Fruit fly (Drosophila melanogaster) whole organism, prepupa: ENCODE results near the gene Cog2.

Source experiments
- CG15336 ChIP-seq: fragments of 200-800 bp; sonication (Bioruptor generic); IDR thresholded peaks from 2 replicates; pipeline ENCODE4 v1.3.6; 2022; ENCODE audit warnings: missing biosample characterization, missing genetic modification characterization
- CG1621 ChIP-seq: fragments of 200-800 bp; sonication (Bioruptor generic); optimal IDR thresholded peaks from 3 replicates; lab custom pipeline; 2018; ENCODE audit warnings: missing biosample characterization, mild to moderate bottlenecking, missing genetic modification characterization
- CG3919 ChIP-seq: fragments of 200-800 bp; sonication (Bioruptor generic); optimal IDR thresholded peaks from 3 replicates; lab custom pipeline; 2016; ENCODE audit warnings: missing biosample characterization, missing genetic modification characterization
- CG4318 ChIP-seq: fragments of 200-800 bp; sonication (Bioruptor generic); optimal IDR thresholded peaks from 3 replicates; lab custom pipeline; 2017; ENCODE audit warnings: missing biosample characterization, mild to moderate bottlenecking, missing genetic modification characterization
- CG9139 ChIP-seq: fragments of 200-800 bp; sonication (Bioruptor generic); optimal IDR thresholded peaks from 3 replicates; lab custom pipeline; 2017; ENCODE audit warnings: missing biosample characterization, mild to moderate bottlenecking, missing genetic modification characterization
- Eip75B ChIP-seq: fragments of 200-800 bp; sonication (Bioruptor generic); optimal IDR thresholded peaks from 3 replicates; lab custom pipeline; 2016; ENCODE audit warnings: missing biosample characterization, missing genetic modification characterization
- Ets21C ChIP-seq: fragments of 200-800 bp; sonication (Bioruptor generic); optimal IDR thresholded peaks from 3 replicates; lab custom pipeline; 2016; ENCODE audit warnings: missing biosample characterization, missing genetic modification characterization
- Gug ChIP-seq: fragments of 200-800 bp; sonication (Bioruptor generic); IDR thresholded peaks from 2 replicates; pipeline ENCODE4 v1.3.6; 2022; ENCODE audit warnings: missing biosample characterization, missing genetic modification characterization
- Lpt ChIP-seq: fragments of 200-800 bp; sonication (Bioruptor generic); optimal IDR thresholded peaks from 3 replicates; lab custom pipeline; 2016; ENCODE audit warnings: missing biosample characterization, missing genetic modification characterization

DNA sequence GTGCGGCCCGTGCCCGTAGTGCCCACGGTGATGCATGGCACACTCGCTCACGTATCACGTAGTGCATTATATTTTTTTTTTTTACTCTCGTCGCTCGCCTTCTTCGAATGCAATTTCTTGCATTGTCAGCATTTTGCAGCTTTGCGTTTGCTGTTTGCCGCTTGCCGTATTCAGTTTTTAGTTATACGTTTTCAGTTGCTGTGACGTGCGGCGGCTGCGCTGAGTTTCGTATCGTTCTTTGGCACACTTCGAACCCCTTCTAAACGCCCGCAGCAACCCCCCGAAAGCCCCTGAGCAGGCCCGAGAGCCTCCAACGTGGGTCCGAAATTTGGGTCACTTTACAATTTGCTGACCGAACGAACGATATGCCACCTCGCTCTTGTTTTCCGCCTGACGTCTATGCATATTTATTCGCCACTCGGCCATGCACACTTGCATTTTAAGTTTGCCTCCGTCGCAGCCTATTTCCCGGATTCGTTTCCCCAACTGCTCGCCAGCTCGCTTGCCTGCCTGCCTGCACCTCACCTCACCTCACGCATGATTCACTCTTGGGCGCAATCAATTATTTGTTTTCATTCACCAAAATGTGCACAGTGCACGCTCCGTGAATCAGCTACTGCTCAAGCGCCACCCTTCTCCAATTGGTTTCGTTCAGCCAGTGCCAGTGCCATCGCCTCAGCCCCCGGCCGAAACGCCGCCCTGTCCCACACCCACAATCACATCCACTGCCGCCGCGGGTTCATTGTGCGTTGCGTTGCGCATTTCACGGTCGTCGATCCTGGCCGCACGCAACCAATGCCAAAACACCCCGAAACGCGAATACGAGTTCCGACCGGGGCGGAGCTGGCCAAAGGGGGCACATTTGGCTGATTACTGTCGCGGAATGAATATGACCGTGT lies 49.5 kb upstream of the Cog2 start:
- TF ChIP-seq Lpt (GFP tag; lab: Kevin White, UChicago) (no peak), Eip75B (GFP tag; lab: Kevin White, UChicago) (no peak), CG15336 (GFP tag; lab: Robert Waterston, UW) (no peak), CG1621 (tag; lab: Kevin White, UChicago) (no peak), CG9139 (GFP tag; lab: Kevin White, UChicago) (no peak), CG3919 (GFP tag; lab: Kevin White, UChicago) (no peak), Gug (GFP tag; lab: Robert Waterston, UW) (no peak), CG4318 (GFP tag; lab: Kevin White, UChicago) (no peak), Ets21C (GFP tag; lab: Kevin White, UChicago) (no peak)
